Fruit fly (Drosophila melanogaster): ENCODE results near the gene Drak.

The Drak gene

dm6 chrX:11550078-11550477 lies 57.1 kb downstream of the Drak start:
- TF ChIP-seq insv (optimal IDR thresholded peaks at IDR 0.05) = no peak
- TF ChIP-seq h (optimal IDR thresholded peaks at IDR 0.05) = no peak
- no peak for TF ChIP-seq psq (optimal IDR thresholded peaks at IDR 0.05)
- no peak for TF ChIP-seq Myc (optimal IDR thresholded peaks at IDR 0.05)
- no peak for TF ChIP-seq ttk (optimal IDR thresholded peaks at IDR 0.05)
- TF ChIP-seq Sin3A (optimal IDR thresholded peaks at IDR 0.05) = no peak

dm6 chrX:11555070-11555469 lies 62.1 kb downstream of the Drak start:
- TF ChIP-seq Sin3A (optimal IDR thresholded peaks at IDR 0.05) (no peak), h (optimal IDR thresholded peaks at IDR 0.05) (no peak), insv (optimal IDR thresholded peaks at IDR 0.05) (no peak), Myc (optimal IDR thresholded peaks at IDR 0.05) (no peak), psq (optimal IDR thresholded peaks at IDR 0.05) (no peak), ttk (optimal IDR thresholded peaks at IDR 0.05) (no peak)

- TF ChIP-seq Sin3A (optimal IDR thresholded peaks at IDR 0.05) = no peak
- TF ChIP-seq psq (optimal IDR thresholded peaks at IDR 0.05) = no peak
- TF ChIP-seq insv (optimal IDR thresholded peaks at IDR 0.05) = no peak
- no peak for TF ChIP-seq ttk (optimal IDR thresholded peaks at IDR 0.05)
- TF ChIP-seq Myc (optimal IDR thresholded peaks at IDR 0.05) = no peak
- no peak for TF ChIP-seq h (optimal IDR thresholded peaks at IDR 0.05)
These were observed 63.8 kb downstream of the Drak start for dm6 chrX:11556774-11557173.

- TF ChIP-seq ttk (optimal IDR thresholded peaks at IDR 0.05) (no peak), psq (optimal IDR thresholded peaks at IDR 0.05) (no peak), Sin3A (optimal IDR thresholded peaks at IDR 0.05) (no peak), Myc (optimal IDR thresholded peaks at IDR 0.05) (no peak), h (optimal IDR thresholded peaks at IDR 0.05) (no peak), insv (optimal IDR thresholded peaks at IDR 0.05) (no peak)
These were observed 65.5 kb downstream of the Drak start, which contains the start of gene CG1572 for dm6 chrX:11558389-11558908. TSS of gene CG1572 (minus strand) at chrX:11558654.

- TF ChIP-seq ttk (optimal IDR thresholded peaks at IDR 0.05) (no peak), h (optimal IDR thresholded peaks at IDR 0.05) (no peak), Sin3A (optimal IDR thresholded peaks at IDR 0.05) (no peak), Myc (optimal IDR thresholded peaks at IDR 0.05) (no peak), psq (optimal IDR thresholded peaks at IDR 0.05) (no peak), insv (optimal IDR thresholded peaks at IDR 0.05) (no peak)
These were observed 67.1 kb downstream of the Drak start for dm6 chrX:11559728-11560724.

dm6 chrX:11561450-11562040 lies 68.6 kb downstream of the Drak start, which contains the start of gene PGRP-SA:
TSS of gene PGRP-SA (plus strand) at chrX:11561643.
- TF ChIP-seq Myc (optimal IDR thresholded peaks at IDR 0.05) = no peak
- TF ChIP-seq insv (optimal IDR thresholded peaks at IDR 0.05) = no peak
- TF ChIP-seq ttk (optimal IDR thresholded peaks at IDR 0.05) = no peak
- no peak for TF ChIP-seq Sin3A (optimal IDR thresholded peaks at IDR 0.05)
- no peak for TF ChIP-seq psq (optimal IDR thresholded peaks at IDR 0.05)

dm6 chrX:11569956-11570695 lies 77.2 kb downstream of the Drak start, which contains the start of the genes Polr2A and CG11699:
TSS of gene Polr2A (minus strand) at chrX:11570326.
TSS of gene CG11699 (plus strand) at chrX:11570621.
- no peak for TF ChIP-seq h (optimal IDR thresholded peaks at IDR 0.05)

dm6 chrX:11572270-11572914 lies 79.5 kb downstream of the Drak start, which contains the start of the genes Kmn1 and Reepl1:
TSS of gene Kmn1 (minus strand) at chrX:11572442.
TSS of gene Reepl1 (plus strand) at chrX:11572707.
- TF ChIP-seq Myc (optimal IDR thresholded peaks at IDR 0.05) = no peak
- TF ChIP-seq Sin3A (optimal IDR thresholded peaks at IDR 0.05) = no peak
- no peak for TF ChIP-seq insv (optimal IDR thresholded peaks at IDR 0.05)
- TF ChIP-seq psq (optimal IDR thresholded peaks at IDR 0.05) = no peak
- no peak for TF ChIP-seq h (optimal IDR thresholded peaks at IDR 0.05)
- TF ChIP-seq ttk (optimal IDR thresholded peaks at IDR 0.05) = no peak

- TF ChIP-seq Myc (optimal IDR thresholded peaks at IDR 0.05) = no peak
These were observed 80.6 kb downstream of the Drak start, which contains the start of gene CG11696 for dm6 chrX:11573529-11573928. TSS of gene CG11696 (plus strand) at chrX:11573731.

- TF ChIP-seq Myc (optimal IDR thresholded peaks at IDR 0.05) (no peak), insv (optimal IDR thresholded peaks at IDR 0.05) (no peak), Sin3A (optimal IDR thresholded peaks at IDR 0.05) (no peak), h (optimal IDR thresholded peaks at IDR 0.05) (no peak), ttk (optimal IDR thresholded peaks at IDR 0.05) (no peak), psq (optimal IDR thresholded peaks at IDR 0.05) (no peak)
These were observed 83.6 kb downstream of the Drak start, which contains the start of gene CG11695 for dm6 chrX:11576540-11576939. TSS of gene CG11695 (plus strand) at chrX:11576883.

- no peak for TF ChIP-seq Myc (optimal IDR thresholded peaks at IDR 0.05)
- no peak for TF ChIP-seq insv (optimal IDR thresholded peaks at IDR 0.05)
- TF ChIP-seq ttk (optimal IDR thresholded peaks at IDR 0.05) = no peak
- TF ChIP-seq Sin3A (optimal IDR thresholded peaks at IDR 0.05) = no peak
- TF ChIP-seq psq (optimal IDR thresholded peaks at IDR 0.05) = no peak
- TF ChIP-seq h (optimal IDR thresholded peaks at IDR 0.05) = no peak
These were observed 85.9 kb downstream of the Drak start for dm6 chrX:11578841-11579240.
